Worm (Caenorhabditis elegans) whole organism, young adult: Measurements from ENCODE around the gene ins-35.

Experiments
- B0019.2 ChIP-seq: fragments of 200-800 bp; sonication (Bioruptor generic); conservative IDR thresholded peaks from 2 replicates; pipeline ENCODE4 v1.3.6; 2022; ENCODE audit warnings: missing genetic modification reagents, missing genetic modification characterization, missing compliant biosample characterization
- B0035.1 ChIP-seq: sonication (generic microtip); optimal IDR thresholded peaks from 2 replicates; lab custom pipeline; 2016; ENCODE audit warnings: missing genetic modification characterization, mild to moderate bottlenecking, missing compliant biosample characterization, missing genotype, missing genetic modification reagents
- C17E4.6 ChIP-seq: fragments of 200-800 bp; sonication (Bioruptor generic); IDR thresholded peaks from 2 replicates; pipeline ENCODE4 v1.3.6; 2022; ENCODE audit warnings: missing genetic modification reagents, missing genetic modification characterization, missing compliant biosample characterization
- F33H1.4 ChIP-seq: fragments of 200-800 bp; sonication (Bioruptor generic); IDR thresholded peaks from 2 replicates; pipeline ENCODE4 v1.3.6; 2022; ENCODE audit warnings: missing genetic modification reagents, missing genetic modification characterization, missing compliant biosample characterization
- F39B2.1 ChIP-seq: fragments of 200-800 bp; sonication (Bioruptor generic); IDR thresholded peaks from 2 replicates; pipeline ENCODE4 v1.3.6; 2022; ENCODE audit warnings: missing genetic modification reagents, missing genetic modification characterization, missing compliant biosample characterization
- F57A8.1 ChIP-seq: fragments of 200-800 bp; sonication (Bioruptor generic); optimal IDR thresholded peaks from 2 replicates; lab custom pipeline; 2018; ENCODE audit warnings: mild to moderate bottlenecking, missing genetic modification characterization, moderate library complexity, missing compliant biosample characterization
- T07F8.4 ChIP-seq: sonication (generic microtip); optimal IDR thresholded peaks from 2 replicates; lab custom pipeline; 2016; ENCODE audit warnings: mild to moderate bottlenecking, missing genetic modification characterization, moderate library complexity, missing compliant biosample characterization
- Y56A3A.18 ChIP-seq: fragments of 200-800 bp; sonication (Bioruptor generic); IDR thresholded peaks from 2 replicates; pipeline ENCODE4 v1.3.6; 2022; ENCODE audit warnings: missing genetic modification reagents, missing genetic modification characterization, missing compliant biosample characterization
- Y95B8A.8 ChIP-seq: fragments of 200-800 bp; sonication (Bioruptor generic); IDR thresholded peaks from 2 replicates; pipeline ENCODE4 v1.3.6; 2022; ENCODE audit warnings: missing genetic modification reagents, missing genetic modification characterization, missing compliant biosample characterization
- attf-5 ChIP-seq: fragments of 200-800 bp; sonication (Bioruptor generic); optimal IDR thresholded peaks from 2 replicates; lab custom pipeline; 2018; ENCODE audit warnings: mild to moderate bottlenecking, missing genetic modification characterization, missing compliant biosample characterization
- cebp-1 ChIP-seq, 2 experiments: fragments of 200-800 bp in 1 of 2; sonication (Bioruptor generic) in 1 of 2; sonication (generic microtip) in 1 of 2; IDR thresholded peaks in 1 of 2; optimal IDR thresholded peaks in 1 of 2; 2 replicates each; pipeline versions ENCODE4 v1.3.6 to Lab custom; 2017 to 2022; ENCODE audit warnings: missing compliant biosample characterization in 2 of 2, missing genetic modification characterization in 2 of 2, mild to moderate bottlenecking in 1 of 2, missing genetic modification reagents in 1 of 2, moderate library complexity in 1 of 2
- cebp-2 ChIP-seq: fragments of 200-800 bp; sonication (Bioruptor generic); IDR thresholded peaks from 2 replicates; pipeline ENCODE4 v1.3.6; 2022; ENCODE audit warnings: missing genetic modification characterization, missing compliant biosample characterization
- die-1 ChIP-seq: sonication (generic microtip); optimal IDR thresholded peaks from 2 replicates; lab custom pipeline; 2016; ENCODE audit warnings: missing genotype, mild to moderate bottlenecking, missing genetic modification characterization, missing compliant biosample characterization
- dpff-1 ChIP-seq: sonication (generic microtip); optimal IDR thresholded peaks from 2 replicates; lab custom pipeline; 2017; ENCODE audit warnings: mild to moderate bottlenecking, missing genetic modification characterization, missing compliant biosample characterization
- efl-1 ChIP-seq: fragments of 150-350 bp; optimal IDR thresholded peaks from 2 replicates; lab custom pipeline; 2014; ENCODE audit warnings: missing biosample characterization, missing genetic modification reagents, missing genetic modification characterization
- hlh-12 ChIP-seq: sonication (generic microtip); optimal IDR thresholded peaks from 2 replicates; lab custom pipeline; 2016; ENCODE audit warnings: missing genetic modification characterization, missing compliant biosample characterization
- hlh-26 ChIP-seq: fragments of 200-800 bp; sonication (Bioruptor generic); conservative IDR thresholded peaks from 2 replicates; pipeline ENCODE4 v1.3.6; 2022; ENCODE audit warnings: missing genetic modification reagents, missing genetic modification characterization, missing compliant biosample characterization
- hmg-1.2 ChIP-seq: fragments of 200-800 bp; sonication (Bioruptor generic); IDR thresholded peaks from 2 replicates; pipeline ENCODE4 v1.3.6; 2022; ENCODE audit warnings: missing genetic modification reagents, missing genetic modification characterization, missing compliant biosample characterization
- hrde-1 ChIP-seq: sonication (generic microtip); optimal IDR thresholded peaks from 2 replicates; lab custom pipeline; 2016; ENCODE audit warnings: missing genetic modification characterization, mild to moderate bottlenecking, missing compliant biosample characterization, moderate library complexity, missing genotype, missing genetic modification reagents, borderline replicate concordance
- lag-1 ChIP-seq: fragments of 200-800 bp; sonication (Bioruptor generic); IDR thresholded peaks from 2 replicates; pipeline ENCODE4 v1.3.6; 2022; ENCODE audit warnings: missing genetic modification reagents, missing genetic modification characterization, missing compliant biosample characterization
- let-526 ChIP-seq: fragments of 200-800 bp; sonication (Bioruptor generic); IDR thresholded peaks from 2 replicates; pipeline ENCODE4 v1.3.6; 2022; ENCODE audit warnings: missing genetic modification reagents, missing genetic modification characterization, missing compliant biosample characterization
- lir-1 ChIP-seq: fragments of 200-800 bp; sonication (Bioruptor generic); conservative IDR thresholded peaks from 2 replicates; pipeline ENCODE4 v1.3.6; 2022; ENCODE audit warnings: missing genetic modification reagents, missing genetic modification characterization, missing compliant biosample characterization
- madf-8 ChIP-seq: fragments of 200-800 bp; sonication (Bioruptor generic); conservative IDR thresholded peaks from 2 replicates; pipeline ENCODE4 v1.3.6; 2022; ENCODE audit warnings: missing genetic modification reagents, missing genetic modification characterization, missing compliant biosample characterization
- mxl-1 ChIP-seq: sonication (generic microtip); optimal IDR thresholded peaks from 2 replicates; lab custom pipeline; 2016; ENCODE audit warnings: missing genetic modification characterization, missing compliant biosample characterization
- nhr-80 ChIP-seq: sonication (generic microtip); optimal IDR thresholded peaks from 2 replicates; lab custom pipeline; 2016; ENCODE audit warnings: missing genetic modification characterization, missing compliant biosample characterization
- pbrm-1 ChIP-seq: fragments of 200-800 bp; sonication (Bioruptor generic); IDR thresholded peaks from 2 replicates; pipeline ENCODE4 v1.3.6; 2022; ENCODE audit warnings: missing genetic modification reagents, missing genetic modification characterization, missing compliant biosample characterization
- rec-8 ChIP-seq, 2 experiments: sonication (generic microtip); optimal IDR thresholded peaks; 2 replicates each; lab custom pipeline; 2016; ENCODE audit warnings: mild to moderate bottlenecking in 2 of 2, missing genetic modification characterization in 2 of 2, missing genetic modification reagents in 2 of 2, missing genotype in 2 of 2, missing biosample characterization in 1 of 2, missing compliant biosample characterization in 1 of 2, moderate library complexity in 1 of 2
- repo-1 ChIP-seq: sonication (generic microtip); optimal IDR thresholded peaks from 2 replicates; lab custom pipeline; 2017; ENCODE audit warnings: mild to moderate bottlenecking, missing genetic modification characterization, missing compliant biosample characterization
- sdz-38 ChIP-seq: sonication (generic microtip); optimal IDR thresholded peaks from 2 replicates; lab custom pipeline; 2016; ENCODE audit warnings: missing genotype, missing genetic modification characterization, missing compliant biosample characterization
- snpc-3.4 ChIP-seq: sonication (generic microtip); optimal IDR thresholded peaks from 2 replicates; lab custom pipeline; 2017; ENCODE audit warnings: missing genetic modification characterization, mild to moderate bottlenecking, missing compliant biosample characterization, antibody characterized with exemption, moderate library complexity, missing genotype, missing genetic modification reagents
- tlf-1 ChIP-seq: fragments of 200-800 bp; sonication (Bioruptor generic); optimal IDR thresholded peaks from 2 replicates; lab custom pipeline; 2018; ENCODE audit warnings: mild to moderate bottlenecking, missing genetic modification characterization, missing compliant biosample characterization
- zim-3 ChIP-seq: sonication (generic microtip); optimal IDR thresholded peaks from 2 replicates; lab custom pipeline; 2017; ENCODE audit warnings: mild to moderate bottlenecking, missing genetic modification characterization, moderate library complexity, missing compliant biosample characterization
- ztf-18 ChIP-seq: sonication (generic microtip); optimal IDR thresholded peaks from 2 replicates; lab custom pipeline; 2016; ENCODE audit warnings: missing genotype, mild to moderate bottlenecking, missing genetic modification characterization, missing compliant biosample characterization
- ztf-28 ChIP-seq: fragments of 200-800 bp; sonication (Bioruptor generic); IDR thresholded peaks from 2 replicates; pipeline ENCODE4 v1.3.6; 2022; ENCODE audit warnings: missing genetic modification reagents, missing genetic modification characterization, missing compliant biosample characterization
- ztf-3 ChIP-seq: fragments of 200-800 bp; sonication (Bioruptor generic); optimal IDR thresholded peaks from 2 replicates; lab custom pipeline; 2018; ENCODE audit warnings: mild to moderate bottlenecking, missing genetic modification characterization, missing compliant biosample characterization

Gene ins-35

DNA sequence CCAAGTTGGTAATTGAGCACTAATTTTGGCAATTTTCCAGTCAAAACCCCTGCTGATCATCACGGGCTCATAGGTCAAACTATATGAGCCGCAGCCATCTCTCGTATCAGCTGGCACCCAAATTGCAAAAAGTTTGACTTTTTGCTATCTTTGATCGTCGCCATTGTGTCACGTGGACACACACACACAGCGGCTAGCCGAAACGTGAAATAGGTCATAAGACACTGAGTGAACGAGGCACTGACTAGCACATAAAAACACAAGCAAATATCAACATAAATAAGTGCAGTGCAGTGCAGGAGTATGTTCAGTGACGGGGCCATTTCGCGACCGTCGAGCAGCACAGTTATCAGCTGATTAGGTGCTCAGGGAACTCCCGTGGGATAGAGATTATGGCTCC lies 43.4 kb downstream of the ins-35 start (continued):
- no peak for TF ChIP-seq dpff-1 (tag; lab: Kevin White, UChicago)
- TF ChIP-seq snpc-3.4 (tag; lab: Kevin White, UChicago), result no peak
- TF ChIP-seq let-526 (GFP tag; lab: Robert Waterston, UW), result peak; percentile 66; the same call in 1 of the 2 replicates
- no peak for TF ChIP-seq B0035.1
- TF ChIP-seq tlf-1 (GFP tag; lab: Kevin White, UChicago), result no peak
- TF ChIP-seq pbrm-1, result peak; percentile 51; the same call in 1 of the 2 replicates
- no peak for TF ChIP-seq ztf-3 (GFP tag; lab: Kevin White, UChicago)
- no peak for TF ChIP-seq F57A8.1 (GFP tag; lab: Kevin White, UChicago)
- TF ChIP-seq zim-3 (tag; lab: Kevin White, UChicago), result no peak
- no peak for TF ChIP-seq repo-1 (tag; lab: Kevin White, UChicago)
- TF ChIP-seq hrde-1 (tag; lab: Kevin White, UChicago), result no peak
- TF ChIP-seq hmg-1.2 (GFP tag; lab: Robert Waterston, UW), result 0 out of 2 replicates have a peak, but pooled peaks have one; percentile 22
- no peak for TF ChIP-seq mxl-1 (tag; lab: Kevin White, UChicago)
- TF ChIP-seq F33H1.4 (GFP tag; lab: Robert Waterston, UW), result no peak
- no peak for TF ChIP-seq lag-1 (GFP tag; lab: Robert Waterston, UW)

ce11 chrV:20419643-20420042 lies 44.3 kb downstream of the ins-35 start:
- TF ChIP-seq Y95B8A.8 (GFP tag; lab: Robert Waterston, UW) (0 out of 2 replicates have a peak, but pooled peaks have one; percentile 37), ztf-18 (tag; lab: Kevin White, UChicago) (no peak), cebp-1 (GFP tag; IDR thresholded peaks at IDR 0.05; lab: Robert Waterston, UW) (no peak), cebp-1 (tag; optimal IDR thresholded peaks at IDR 0.05; lab: Kevin White, UChicago) (peak; percentile 7), madf-8 (no peak)

DNA sequence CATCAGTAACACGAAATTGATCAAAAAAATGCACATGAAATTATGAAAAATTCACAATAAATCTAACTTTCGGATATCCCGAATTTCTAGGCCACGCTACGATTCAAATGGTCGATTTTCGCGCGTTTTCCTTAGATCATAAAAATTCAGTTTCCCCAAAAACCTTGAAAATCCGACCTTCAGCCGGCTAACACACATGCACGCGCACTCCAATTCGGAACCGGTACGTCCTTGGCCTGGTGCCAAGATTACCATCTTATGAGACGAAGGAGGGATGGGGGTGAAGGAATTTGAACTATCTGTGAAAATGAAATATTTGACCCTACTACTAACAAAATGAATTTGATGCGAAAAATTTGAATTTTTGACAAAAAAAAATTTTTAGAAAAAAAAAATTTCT lies 47.4 kb downstream of the ins-35 start:
- no peak for TF ChIP-seq sdz-38 (tag; lab: Kevin White, UChicago)
- no peak for TF ChIP-seq cebp-2
- TF ChIP-seq efl-1, result no peak
- no peak for TF ChIP-seq die-1
- no peak for TF ChIP-seq attf-5
- no peak for TF ChIP-seq hlh-26
- TF ChIP-seq lir-1 (GFP tag; lab: Robert Waterston, UW), result no peak
- no peak for TF ChIP-seq hmg-1.2 (GFP tag; lab: Robert Waterston, UW)
- no peak for TF ChIP-seq C17E4.6 (GFP tag; lab: Robert Waterston, UW)
- TF ChIP-seq hlh-12 (tag; lab: Kevin White, UChicago), result no peak
- no peak for TF ChIP-seq Y95B8A.8 (GFP tag; lab: Robert Waterston, UW)
- TF ChIP-seq B0019.2 (GFP tag; lab: Robert Waterston, UW), result no peak
- no peak for TF ChIP-seq T07F8.4 (tag; lab: Kevin White, UChicago)
- no peak for TF ChIP-seq rec-8 (tag; optimal IDR thresholded peaks at IDR 0.05; lab: Kevin White, UChicago)
- TF ChIP-seq ztf-28 (GFP tag; lab: Robert Waterston, UW), result no peak
- TF ChIP-seq let-526 (GFP tag; lab: Robert Waterston, UW), result no peak

DNA sequence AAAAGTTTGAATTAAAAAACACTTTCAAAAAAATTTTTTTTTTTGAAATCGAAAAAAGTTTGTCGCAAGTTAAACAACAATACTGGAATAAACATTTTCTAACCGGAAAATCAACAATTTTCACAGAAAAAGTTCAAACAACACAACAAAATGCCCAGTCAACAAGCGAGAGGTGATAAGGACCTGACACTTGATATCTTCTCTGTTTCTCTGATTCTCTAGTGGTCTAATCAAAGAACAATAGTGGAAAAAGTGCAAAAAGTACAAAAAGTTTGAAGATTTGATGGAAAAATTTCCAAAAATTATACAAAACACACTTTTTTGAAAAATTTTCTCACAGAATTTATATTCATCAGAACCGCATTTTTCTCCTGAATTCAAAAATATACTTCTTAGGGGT lies 48.1 kb downstream of the ins-35 start:
- TF ChIP-seq nhr-80 (peak; percentile 29), Y56A3A.18 (GFP tag; lab: Robert Waterston, UW) (no peak), rec-8 (tag; optimal IDR thresholded peaks at IDR 0.05; lab: Kevin White, UChicago) (no peak), F39B2.1 (GFP tag; lab: Robert Waterston, UW) (no peak), mxl-1 (tag; lab: Kevin White, UChicago) (no peak), C17E4.6 (GFP tag; lab: Robert Waterston, UW) (no peak)
